Fruit fly (Drosophila melanogaster) whole organism, embryonic: ENCODE data around the gene CG43999.

Experiments used
- ATbp ChIP-seq: fragments of 200-800 bp; sonication (Bioruptor generic); optimal IDR thresholded peaks from 2 replicates; lab custom pipeline; 2017; ENCODE audit warnings: missing biosample characterization, mild to moderate bottlenecking, missing genetic modification characterization, missing genetic modification reagents
- Ada2b ChIP-seq: fragments of 200-800 bp; sonication (Bioruptor generic); IDR thresholded peaks from 2 replicates; pipeline ENCODE4 v1.3.6; 2022; ENCODE audit warnings: missing biosample characterization, missing genetic modification characterization
- Atf6 ChIP-seq: fragments of 200-800 bp; sonication (Bioruptor generic); IDR thresholded peaks from 2 replicates; pipeline ENCODE4 v1.3.6; 2022; ENCODE audit warnings: missing biosample characterization, missing genetic modification characterization
- Bdp1 ChIP-seq: fragments of 200-800 bp; sonication (Bioruptor generic); optimal IDR thresholded peaks from 3 replicates; lab custom pipeline; 2016; ENCODE audit warnings: missing biosample characterization, missing genetic modification characterization
- BtbVII ChIP-seq: fragments of 200-800 bp; sonication (Bioruptor generic); optimal IDR thresholded peaks from 3 replicates; lab custom pipeline; 2017; ENCODE audit warnings: missing biosample characterization, mild to moderate bottlenecking, missing genetic modification characterization
- CG11695 ChIP-seq: fragments of 200-800 bp; sonication (Bioruptor generic); IDR thresholded peaks from 3 replicates; pipeline ENCODE4 v1.3.6; 2022; ENCODE audit warnings: missing biosample characterization, missing genetic modification characterization
- CG11723 ChIP-seq: fragments of 200-800 bp; sonication (Bioruptor generic); optimal IDR thresholded peaks from 2 replicates; lab custom pipeline; 2017; ENCODE audit warnings: missing biosample characterization, mild to moderate bottlenecking, missing genetic modification characterization
- CG12071 ChIP-seq: fragments of 200-800 bp; sonication (Bioruptor generic); optimal IDR thresholded peaks from 3 replicates; lab custom pipeline; 2018; ENCODE audit warnings: missing biosample characterization, mild to moderate bottlenecking, missing genetic modification characterization
- CG12942 ChIP-seq: fragments of 200-800 bp; sonication (Bioruptor generic); optimal IDR thresholded peaks from 3 replicates; lab custom pipeline; 2016; ENCODE audit warnings: missing biosample characterization, missing genetic modification characterization
- CG13296 ChIP-seq: fragments of 200-800 bp; sonication (Bioruptor generic); optimal IDR thresholded peaks from 3 replicates; lab custom pipeline; 2018; ENCODE audit warnings: missing biosample characterization, mild to moderate bottlenecking, missing genetic modification characterization
- CG15269 ChIP-seq: fragments of 200-800 bp; sonication (Bioruptor generic); optimal IDR thresholded peaks from 2 replicates; lab custom pipeline; 2018; ENCODE audit warnings: missing biosample characterization, mild to moderate bottlenecking, missing genetic modification characterization, moderate library complexity
- CG16813 ChIP-seq: fragments of 200-800 bp; sonication (Bioruptor generic); IDR thresholded peaks from 3 replicates; pipeline ENCODE4 v1.3.6; 2022; ENCODE audit warnings: missing biosample characterization, missing genetic modification characterization; ENCODE audit not compliant: partially characterized antibody
- CG16863 ChIP-seq: fragments of 200-800 bp; sonication (Bioruptor generic); optimal IDR thresholded peaks from 3 replicates; lab custom pipeline; 2016; ENCODE audit warnings: missing biosample characterization, missing genetic modification characterization
- CG17912 ChIP-seq: fragments of 200-800 bp; sonication (Bioruptor generic); optimal IDR thresholded peaks from 2 replicates; lab custom pipeline; 2018; ENCODE audit warnings: missing biosample characterization, mild to moderate bottlenecking, missing genetic modification characterization
- CG3281 ChIP-seq: fragments of 200-800 bp; sonication (Bioruptor generic); optimal IDR thresholded peaks from 3 replicates; lab custom pipeline; 2017; ENCODE audit warnings: missing biosample characterization, mild to moderate bottlenecking, missing genetic modification characterization
- CG7745 ChIP-seq: fragments of 200-800 bp; sonication (Bioruptor generic); optimal IDR thresholded peaks from 2 replicates; lab custom pipeline; 2018; ENCODE audit warnings: missing biosample characterization, mild to moderate bottlenecking, missing genetic modification characterization, moderate library complexity
- CkIIα-i1 ChIP-seq: fragments of 200-800 bp; sonication (Bioruptor generic); IDR thresholded peaks from 2 replicates; pipeline ENCODE4 v1.3.6; 2022; ENCODE audit warnings: missing biosample characterization, missing genetic modification characterization
- Dbx ChIP-seq: fragments of 200-800 bp; sonication (Bioruptor generic); IDR thresholded peaks from 3 replicates; pipeline ENCODE4 v1.3.6; 2022; ENCODE audit warnings: missing biosample characterization, missing genetic modification characterization
- Dll ChIP-seq: fragments of 200-800 bp; sonication (Bioruptor generic); IDR thresholded peaks from 4 replicates; pipeline ENCODE4 v1.3.6; 2022; ENCODE audit warnings: missing biosample characterization, missing genetic modification characterization; ENCODE audit not compliant: partially characterized antibody
- Drgx ChIP-seq: fragments of 200-800 bp; sonication (Bioruptor generic); IDR thresholded peaks from 2 replicates; pipeline ENCODE4 v1.3.6; 2022; ENCODE audit warnings: missing biosample characterization, missing genetic modification characterization
- E2f2 ChIP-seq: fragments of 200-800 bp; sonication (Bioruptor generic); IDR thresholded peaks from 2 replicates; pipeline ENCODE4 v1.3.6; 2022; ENCODE audit warnings: missing biosample characterization, missing genetic modification characterization
- ERR ChIP-seq: fragments of 200-800 bp; sonication (Bioruptor generic); optimal IDR thresholded peaks from 2 replicates; lab custom pipeline; 2016; ENCODE audit warnings: missing biosample characterization, missing genetic modification characterization
- Eip74EF ChIP-seq, 2 experiments: fragments of 200-800 bp in 1 of 2; fragments of >200 bp in 1 of 2; sonication (Bioruptor generic) in 1 of 2; optimal IDR thresholded peaks; 2 replicates each; lab custom pipeline; 2017 to 2019; ENCODE audit warnings: missing biosample characterization in 2 of 2, missing genetic modification characterization in 2 of 2, mild to moderate bottlenecking in 1 of 2, moderate library complexity in 1 of 2
- Elba2 ChIP-seq: fragments of 200-800 bp; sonication (Bioruptor generic); optimal IDR thresholded peaks from 3 replicates; lab custom pipeline; 2016; ENCODE audit warnings: missing biosample characterization, missing genetic modification characterization
- HHEX ChIP-seq: fragments of 200-800 bp; sonication (Bioruptor generic); optimal IDR thresholded peaks from 3 replicates; lab custom pipeline; 2017; ENCODE audit warnings: missing biosample characterization, mild to moderate bottlenecking, missing genetic modification characterization, missing genetic modification reagents
- HLH3B ChIP-seq: fragments of 200-800 bp; sonication (Bioruptor generic); IDR thresholded peaks from 2 replicates; pipeline ENCODE4 v1.3.6; 2022; ENCODE audit warnings: missing biosample characterization, missing genetic modification characterization
- HLH4C ChIP-seq: fragments of 200-800 bp; sonication (Bioruptor generic); IDR thresholded peaks from 3 replicates; pipeline ENCODE4 v1.3.6; 2022; ENCODE audit warnings: missing biosample characterization, missing genetic modification characterization; ENCODE audit not compliant: partially characterized antibody
- Hr3 ChIP-seq: fragments of 200-800 bp; sonication (Bioruptor generic); optimal IDR thresholded peaks from 3 replicates; lab custom pipeline; 2016; ENCODE audit warnings: missing biosample characterization, missing genetic modification characterization
- Hr39 ChIP-seq: fragments of >200 bp; optimal IDR thresholded peaks from 2 replicates; lab custom pipeline; 2017
- Jarid2 ChIP-seq: fragments of 200-800 bp; sonication (Bioruptor generic); optimal IDR thresholded peaks from 3 replicates; lab custom pipeline; 2017; ENCODE audit warnings: mild to moderate bottlenecking, missing biosample characterization, missing genetic modification reagents, missing genetic modification characterization
- Med ChIP-seq: fragments of 200-800 bp; sonication (Bioruptor generic); peaks from one replicate; lab custom pipeline; 2016; ENCODE audit warnings: missing biosample characterization, missing genetic modification characterization, mild to moderate bottlenecking, inconsistent platforms, moderate library complexity
- TFAM ChIP-seq: fragments of 200-800 bp; sonication (Bioruptor generic); optimal IDR thresholded peaks from 2 replicates; lab custom pipeline; 2017; ENCODE audit warnings: missing biosample characterization, missing genetic modification characterization, inconsistent platforms
- Xbp1 ChIP-seq: fragments of 200-800 bp; sonication (Bioruptor generic); optimal IDR thresholded peaks from 3 replicates; lab custom pipeline; 2016; ENCODE audit warnings: missing biosample characterization, mild to moderate bottlenecking, missing genetic modification characterization
- ase ChIP-seq: fragments of 200-800 bp; sonication (Bioruptor generic); IDR thresholded peaks from 3 replicates; pipeline ENCODE4 v1.3.6; 2022; ENCODE audit warnings: missing biosample characterization, missing genetic modification characterization
- ash1 ChIP-seq: fragments of 200-800 bp; sonication (Bioruptor generic); optimal IDR thresholded peaks from 2 replicates; lab custom pipeline; 2018; ENCODE audit warnings: missing biosample characterization, mild to moderate bottlenecking, missing genetic modification characterization
- bigmax ChIP-seq: fragments of 200-800 bp; sonication (Bioruptor generic); optimal IDR thresholded peaks from 2 replicates; lab custom pipeline; 2018; ENCODE audit warnings: missing biosample characterization, mild to moderate bottlenecking, missing genetic modification characterization
- ci ChIP-seq: fragments of 200-800 bp; sonication (Bioruptor generic); IDR thresholded peaks from 3 replicates; pipeline ENCODE4 v1.3.6; 2022; ENCODE audit warnings: missing biosample characterization, missing genetic modification characterization
- dmrt99B ChIP-seq: fragments of 200-800 bp; sonication (Bioruptor generic); optimal IDR thresholded peaks from 2 replicates; lab custom pipeline; 2018; ENCODE audit warnings: missing biosample characterization, mild to moderate bottlenecking, missing genetic modification characterization, moderate library complexity
- dpn ChIP-seq, 2 experiments: fragments of 200-800 bp; sonication (Bioruptor generic); optimal IDR thresholded peaks; 3 replicates each; lab custom pipeline; 2016; ENCODE audit warnings: missing biosample characterization in 2 of 2, missing genetic modification characterization in 2 of 2
- en ChIP-seq: fragments of 200-800 bp; sonication (Bioruptor generic); optimal IDR thresholded peaks from 2 replicates; lab custom pipeline; 2016; ENCODE audit warnings: missing biosample characterization, missing genetic modification characterization
- fu2 ChIP-seq: fragments of 200-800 bp; sonication (Bioruptor generic); optimal IDR thresholded peaks from 2 replicates; lab custom pipeline; 2016; ENCODE audit warnings: missing biosample characterization, missing genetic modification characterization
- grau ChIP-seq: fragments of 200-800 bp; optimal IDR thresholded peaks from 3 replicates; lab custom pipeline; 2019; ENCODE audit warnings: missing biosample characterization, mild to moderate bottlenecking, missing genetic modification characterization, moderate library complexity
- h ChIP-seq: fragments of >200 bp; optimal IDR thresholded peaks from 2 replicates; lab custom pipeline; 2017
- insv ChIP-seq, 2 experiments: fragments of 200-800 bp; sonication (Bioruptor generic); optimal IDR thresholded peaks; 3 replicates each; lab custom pipeline; 2016 to 2018; ENCODE audit warnings: missing biosample characterization in 2 of 2, missing genetic modification characterization in 2 of 2
- jigr1 ChIP-seq: fragments of 200-800 bp; sonication (Bioruptor generic); IDR thresholded peaks from 3 replicates; pipeline ENCODE4 v1.3.6; 2022; ENCODE audit warnings: missing biosample characterization, missing genetic modification characterization
- jing ChIP-seq: fragments of 200-800 bp; sonication (Bioruptor generic); optimal IDR thresholded peaks from 2 replicates; lab custom pipeline; 2018; ENCODE audit warnings: missing biosample characterization, mild to moderate bottlenecking, missing genetic modification characterization
- nmo ChIP-seq: fragments of 200-800 bp; sonication (Bioruptor generic); optimal IDR thresholded peaks from 2 replicates; lab custom pipeline; 2018; ENCODE audit warnings: missing biosample characterization, mild to moderate bottlenecking, missing genetic modification characterization, moderate library complexity
- org-1 ChIP-seq: fragments of 200-800 bp; sonication (Bioruptor generic); optimal IDR thresholded peaks from 2 replicates; lab custom pipeline; 2017; ENCODE audit warnings: missing biosample characterization, missing genetic modification characterization
- tap ChIP-seq: fragments of 200-800 bp; optimal IDR thresholded peaks from 3 replicates; lab custom pipeline; 2019; ENCODE audit warnings: missing biosample characterization, mild to moderate bottlenecking, missing genetic modification characterization, moderate library complexity
- tup ChIP-seq: fragments of 200-800 bp; sonication (Bioruptor generic); optimal IDR thresholded peaks from 2 replicates; lab custom pipeline; 2016; ENCODE audit warnings: missing biosample characterization, mild to moderate bottlenecking, missing genetic modification characterization, moderate library complexity
- zen ChIP-seq: fragments of 200-800 bp; sonication (Bioruptor generic); optimal IDR thresholded peaks from 3 replicates; lab custom pipeline; 2018; ENCODE audit warnings: missing biosample characterization, mild to moderate bottlenecking, missing genetic modification characterization, moderate library complexity

The CG43999 gene

DNA sequence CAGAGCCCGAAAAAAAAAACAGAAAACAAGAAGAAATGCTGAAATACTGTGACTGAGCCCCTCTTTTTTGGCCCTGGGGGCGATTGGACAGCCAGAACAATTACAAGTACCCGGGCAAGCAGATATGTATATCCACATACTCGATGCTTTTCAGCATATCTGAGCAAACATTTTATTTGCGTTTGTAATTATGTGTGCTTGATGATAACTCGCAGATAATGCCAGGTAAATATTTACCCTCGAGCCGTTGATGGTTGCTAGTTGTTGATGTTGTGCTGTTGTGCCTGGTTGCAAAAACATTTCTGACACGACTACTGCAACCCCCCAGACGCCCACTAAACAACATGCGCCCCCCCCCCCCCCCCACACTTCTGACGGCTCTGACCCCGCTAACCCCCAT, 9.4 kb downstream of the CG43999 start (continued):
- TF ChIP-seq ATbp (GFP tag; lab: Kevin White, UChicago) (peak; percentile 85), Bdp1 (GFP tag; lab: Kevin White, UChicago) (no peak), org-1 (GFP tag; lab: Kevin White, UChicago) (peak; percentile 47), dpn (GFP tag; optimal IDR thresholded peaks at IDR 0.05; lab: Kevin White, UChicago) (peak in 1 of 2 experiments; percentile 1), ase (GFP tag; lab: Robert Waterston, UW) (0 out of 3 replicates have a peak, but pooled peaks have one; percentile 13), dmrt99B (tag; lab: Kevin White, UChicago) (peak; percentile 52), Med (GFP tag; lab: Kevin White, UChicago) (no peak), Drgx (GFP tag; lab: Robert Waterston, UW) (no peak), CG16863 (GFP tag; lab: Kevin White, UChicago) (no peak), Atf6 (GFP tag; lab: Robert Waterston, UW) (peak; percentile 39; the same call in 1 of the 2 replicates), CG15269 (peak; percentile 50), CG7745 (no peak), fu2 (GFP tag; lab: Kevin White, UChicago) (no peak), Dll (GFP tag; lab: Robert Waterston, UW) (no peak), jing (GFP tag; lab: Kevin White, UChicago) (no peak), Elba2 (GFP tag; lab: Kevin White, UChicago) (no peak), CG13296 (peak; percentile 88), CkIIα-i1 (GFP tag; lab: Robert Waterston, UW) (no peak), CG12071 (GFP tag; lab: Kevin White, UChicago) (peak; percentile 85), CG11723 (GFP tag; lab: Kevin White, UChicago) (peak; percentile 46), insv (GFP tag; optimal IDR thresholded peaks at IDR 0.05; lab: Kevin White, UChicago) (no peak), HHEX (peak; percentile 78), Eip74EF (GFP tag; optimal IDR thresholded peaks at IDR 0.05; lab: Kevin White, UChicago) (peak in 1 of 2 experiments; percentile 28), Hr39 (lab: Kevin White, UChicago) (no peak), zen (tag; lab: Kevin White, UChicago) (no peak), HLH3B (peak; percentile 24; the same call in 1 of the 2 replicates), BtbVII (peak; percentile 83), Ada2b (no peak), nmo (GFP tag; lab: Kevin White, UChicago) (no peak), Dbx (GFP tag; lab: Robert Waterston, UW) (no peak), CG11695 (GFP tag; lab: Robert Waterston, UW) (peak; percentile 40; the same call in 1 of the 3 replicates), ash1 (GFP tag; lab: Kevin White, UChicago) (no peak), h (lab: Kevin White, UChicago) (no peak), en (GFP tag; lab: Kevin White, UChicago) (no peak), CG12942 (GFP tag; lab: Kevin White, UChicago) (no peak), ERR (no peak), E2f2 (GFP tag; lab: Robert Waterston, UW) (peak; percentile 30; the same call in 1 of the 2 replicates), jigr1 (GFP tag; lab: Robert Waterston, UW) (no peak), tap (peak; percentile 65), Jarid2 (GFP tag; lab: Kevin White, UChicago) (peak; percentile 36), HLH4C (GFP tag; lab: Robert Waterston, UW) (no peak), CG16813 (no peak), Xbp1 (GFP tag; lab: Kevin White, UChicago) (no peak), bigmax (GFP tag; lab: Kevin White, UChicago) (peak; percentile 37), CG3281 (GFP tag; lab: Kevin White, UChicago) (peak; percentile 72), CG17912 (GFP tag; lab: Kevin White, UChicago) (peak; percentile 48), Hr3 (GFP tag; lab: Kevin White, UChicago) (no peak), grau (tag; lab: Kevin White, UChicago) (no peak), tup (GFP tag; lab: Kevin White, UChicago) (no peak), TFAM (GFP tag; lab: Kevin White, UChicago) (no peak), ci (GFP tag; lab: Robert Waterston, UW) (peak; percentile 69; the same call in 1 of the 3 replicates)
